Fruit fly (Drosophila melanogaster): ENCODE results near the gene CG44001.

dm6 chr2L:5010784-5011260 is 32.2 kb upstream of the CG44001 start, which contains the start of the genes CG31917, Tfb5 and SelT:
- TF ChIP-seq CG4496 (GFP tag; IDR thresholded peaks at IDR 0.05) = no peak
- TF ChIP-seq Pif1B (GFP tag; optimal IDR thresholded peaks at IDR 0.05) = no peak
- TF ChIP-seq CG9948 (tag; optimal IDR thresholded peaks at IDR 0.05) = no peak
- TF ChIP-seq CG15710 (tag; optimal IDR thresholded peaks at IDR 0.05) = peak; percentile 43
